Worm (Caenorhabditis elegans) whole organism, late embryonic: ENCODE data around the gene Y42A5A.1.

ENCODE experiments used
- C38D4.7 ChIP-seq: fragments of 200-800 bp; sonication (Bioruptor generic); optimal IDR thresholded peaks from 2 replicates; lab custom pipeline; 2018; ENCODE audit warnings: mild to moderate bottlenecking, missing genetic modification characterization, moderate library complexity, missing compliant biosample characterization
- ahr-1 ChIP-seq: sonication (generic microtip); optimal IDR thresholded peaks from 2 replicates; lab custom pipeline; 2016; ENCODE audit warnings: missing genetic modification characterization, missing compliant biosample characterization
- ama-1 ChIP-seq: fragments of 150-350 bp; optimal IDR thresholded peaks from 2 replicates; lab custom pipeline; 2014
- eyg-1 ChIP-seq: sonication (generic microtip); optimal IDR thresholded peaks from 2 replicates; lab custom pipeline; 2016; ENCODE audit warnings: missing genotype, missing genetic modification characterization, missing compliant biosample characterization
- fkh-10 ChIP-seq: fragments of 150-350 bp; optimal IDR thresholded peaks from 2 replicates; lab custom pipeline; 2014; ENCODE audit warnings: missing biosample characterization, missing genetic modification reagents, missing genetic modification characterization
- pha-2 ChIP-seq: sonication (generic microtip); optimal IDR thresholded peaks from 2 replicates; lab custom pipeline; 2017; ENCODE audit warnings: mild to moderate bottlenecking, missing genetic modification characterization, missing compliant biosample characterization
- pros-1 ChIP-seq: fragments of 150-350 bp; optimal IDR thresholded peaks from 2 replicates; lab custom pipeline; 2014; ENCODE audit warnings: missing biosample characterization, missing genetic modification reagents, missing genetic modification characterization
- sox-2 ChIP-seq: fragments of 200-800 bp; sonication (Bioruptor generic); IDR thresholded peaks from 2 replicates; pipeline ENCODE4 v1.3.6; 2022; ENCODE audit warnings: missing genetic modification reagents, missing genetic modification characterization, missing compliant biosample characterization
- tbx-2 ChIP-seq: sonication (generic microtip); optimal IDR thresholded peaks from 2 replicates; lab custom pipeline; 2016; ENCODE audit warnings: missing genetic modification characterization, missing compliant biosample characterization
- tbx-7 ChIP-seq: sonication (generic microtip); optimal IDR thresholded peaks from 2 replicates; lab custom pipeline; 2016; ENCODE audit warnings: missing genotype, missing genetic modification characterization, missing compliant biosample characterization
- ttx-3 ChIP-seq: sonication (generic microtip); optimal IDR thresholded peaks from 2 replicates; lab custom pipeline; 2016; ENCODE audit warnings: missing genetic modification reagents, missing genetic modification characterization, missing compliant biosample characterization
- unc-3 ChIP-seq, 2 experiments: fragments of 200-800 bp in 1 of 2; sonication (Bioruptor generic) in 1 of 2; sonication (generic microtip) in 1 of 2; conservative IDR thresholded peaks in 1 of 2; optimal IDR thresholded peaks in 1 of 2; 2 replicates each; pipeline versions ENCODE4 v1.3.6 to Lab custom; 2016 to 2022; ENCODE audit warnings: missing compliant biosample characterization in 2 of 2, missing genetic modification characterization in 2 of 2, missing genetic modification reagents in 1 of 2

DNA sequence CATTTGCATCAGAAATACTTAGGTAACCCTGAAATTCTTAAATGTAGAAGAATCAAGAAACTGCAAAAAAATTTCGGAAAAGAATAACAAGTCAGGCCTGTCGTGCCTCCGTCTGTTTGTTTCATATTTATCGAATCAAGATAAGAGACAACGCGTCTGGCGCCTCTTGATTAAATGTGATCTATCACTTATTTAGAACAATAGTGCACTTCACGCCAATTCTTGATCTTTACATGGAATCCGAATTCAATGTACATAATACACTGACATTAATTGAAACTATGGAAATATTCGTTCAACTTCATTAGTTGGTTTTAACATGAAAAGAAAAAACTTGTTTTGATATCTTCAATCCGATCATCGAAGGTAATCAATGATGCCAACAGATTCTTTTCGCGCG, 34.7 kb downstream of the Y42A5A.1 start, which contains the start of gene mboa-2:
- TF ChIP-seq pros-1 (tag; lab: Kevin White, UChicago) (no peak), ama-1 (lab: Kevin White, UChicago) (no peak), tbx-7 (tag; lab: Kevin White, UChicago) (no peak), sox-2 (GFP tag; lab: Robert Waterston, UW) (no peak), ttx-3 (no peak), ahr-1 (tag; lab: Kevin White, UChicago) (no peak), unc-3 (GFP tag; conservative IDR thresholded peaks at IDR 0.05; lab: Robert Waterston, UW) (no peak), unc-3 (tag; optimal IDR thresholded peaks at IDR 0.05; lab: Kevin White, UChicago) (no peak), pha-2 (tag; lab: Kevin White, UChicago) (no peak), C38D4.7 (GFP tag; lab: Kevin White, UChicago) (no peak), eyg-1 (tag; lab: Kevin White, UChicago) (no peak), tbx-2 (tag; lab: Kevin White, UChicago) (no peak), fkh-10 (GFP tag; lab: Kevin White, UChicago) (no peak)
